Worm (Caenorhabditis elegans) whole organism, mixed stage, embryonic: ENCODE results near the gene lsy-27.

Experiments used
- M03D4.4 ChIP-seq: sonication (generic microtip); optimal IDR thresholded peaks from 2 replicates; lab custom pipeline; 2017; ENCODE audit warnings: mild to moderate bottlenecking, missing genetic modification characterization, missing compliant biosample characterization
- ceh-39 ChIP-seq: fragments of 150-350 bp; optimal IDR thresholded peaks from 2 replicates; lab custom pipeline; 2014; ENCODE audit warnings: missing biosample characterization, missing genetic modification characterization
- cnd-1 ChIP-seq: fragments of 200-800 bp; sonication (Bioruptor generic); optimal IDR thresholded peaks from 2 replicates; lab custom pipeline; 2018; ENCODE audit warnings: mild to moderate bottlenecking, missing genetic modification characterization, missing compliant biosample characterization
- flh-1 ChIP-seq: fragments of 200-800 bp; sonication (Bioruptor generic); optimal IDR thresholded peaks from 2 replicates; lab custom pipeline; 2018; ENCODE audit warnings: mild to moderate bottlenecking, missing genetic modification characterization, moderate library complexity, missing compliant biosample characterization
- ham-2 ChIP-seq: fragments of 200-800 bp; sonication (Bioruptor generic); optimal IDR thresholded peaks from 2 replicates; lab custom pipeline; 2018; ENCODE audit warnings: mild to moderate bottlenecking, missing genetic modification characterization, missing compliant biosample characterization
- lsy-2 ChIP-seq: fragments of 150-350 bp; optimal IDR thresholded peaks from 2 replicates; lab custom pipeline; 2014; ENCODE audit warnings: missing biosample characterization, missing genetic modification characterization
- nhr-12 ChIP-seq: fragments of 150-350 bp; optimal IDR thresholded peaks from 2 replicates; lab custom pipeline; 2014; ENCODE audit warnings: missing biosample characterization, missing genetic modification characterization
- nhr-2 ChIP-seq: fragments of 150-350 bp; optimal IDR thresholded peaks from 2 replicates; lab custom pipeline; 2014; ENCODE audit warnings: missing biosample characterization, missing genetic modification characterization
- nhr-76 ChIP-seq: sonication (generic microtip); optimal IDR thresholded peaks from 2 replicates; lab custom pipeline; 2017; ENCODE audit warnings: missing biosample characterization, missing genetic modification characterization
- sem-2 ChIP-seq: fragments of 200-800 bp; sonication (Bioruptor generic); optimal IDR thresholded peaks from 2 replicates; lab custom pipeline; 2018; ENCODE audit warnings: mild to moderate bottlenecking, missing genetic modification characterization, missing compliant biosample characterization
- sptf-1 ChIP-seq: sonication (generic microtip); optimal IDR thresholded peaks from 2 replicates; lab custom pipeline; 2017; ENCODE audit warnings: mild to moderate bottlenecking, missing genetic modification characterization, moderate library complexity, missing compliant biosample characterization
- tbx-8 ChIP-seq: fragments of 200-800 bp; sonication (Bioruptor generic); optimal IDR thresholded peaks from 2 replicates; lab custom pipeline; 2018; ENCODE audit warnings: mild to moderate bottlenecking, missing genetic modification characterization, moderate library complexity, missing compliant biosample characterization
- unc-120 ChIP-seq: sonication (generic microtip); optimal IDR thresholded peaks from 2 replicates; lab custom pipeline; 2017; ENCODE audit warnings: missing genetic modification characterization, missing compliant biosample characterization; ENCODE audit not compliant: poor library complexity, severe bottlenecking
- unc-62 ChIP-seq: fragments of 150-350 bp; optimal IDR thresholded peaks from 2 replicates; lab custom pipeline; 2014; ENCODE audit warnings: missing biosample characterization, missing genetic modification reagents, missing genetic modification characterization
- zip-8 ChIP-seq: fragments of 150-350 bp; optimal IDR thresholded peaks from 2 replicates; lab custom pipeline; 2014; ENCODE audit warnings: missing biosample characterization, missing genetic modification characterization
- ztf-11 ChIP-seq: fragments of 150-350 bp; optimal IDR thresholded peaks from 2 replicates; lab custom pipeline; 2014; ENCODE audit warnings: missing biosample characterization, missing genetic modification characterization

The lsy-27 gene

ce11 chrV:17302754-17303153 lies 47.2 kb downstream of the lsy-27 start, which contains the start of gene sri-70:
TSS of gene sri-70 (plus strand) at chrV:17303054.
- no peak for TF ChIP-seq cnd-1
- no peak for TF ChIP-seq lsy-2 (tag; lab: Kevin White, UChicago)
- TF ChIP-seq ham-2 (GFP tag; lab: Kevin White, UChicago), result no peak
- no peak for TF ChIP-seq M03D4.4
- no peak for TF ChIP-seq sem-2
- no peak for TF ChIP-seq unc-120 (tag; lab: Kevin White, UChicago)
- TF ChIP-seq ztf-11 (tag; lab: Kevin White, UChicago), result no peak
- TF ChIP-seq sptf-1 (tag; lab: Kevin White, UChicago), result no peak
- TF ChIP-seq ceh-39 (tag; lab: Kevin White, UChicago), result no peak
- no peak for TF ChIP-seq tbx-8
- no peak for TF ChIP-seq nhr-2 (tag; lab: Kevin White, UChicago)
- TF ChIP-seq flh-1, result no peak
- no peak for TF ChIP-seq unc-62 (GFP tag; lab: Kevin White, UChicago)
- TF ChIP-seq, all 35 proteins: peak for 0

DNA sequence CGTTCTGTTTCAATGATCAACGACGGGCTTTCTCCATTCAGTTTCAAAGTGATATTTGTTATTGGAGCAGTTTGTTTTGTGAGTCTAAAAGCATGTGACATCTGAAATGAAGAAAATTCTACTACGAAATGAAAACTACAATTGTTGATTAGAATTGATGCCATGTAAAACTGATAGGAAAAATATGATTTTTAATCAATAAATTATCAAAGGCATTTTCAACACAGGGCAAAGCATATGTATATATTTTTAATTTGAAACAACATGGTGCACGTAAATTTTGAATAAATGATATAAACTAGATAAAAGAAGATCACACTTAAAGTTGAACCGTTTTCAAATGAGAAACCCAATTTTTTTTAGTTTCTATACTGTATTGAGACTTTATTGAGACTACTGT lies 48.6 kb downstream of the lsy-27 start, which contains the start of gene K10G4.5:
Gene K10G4.5, minus strand, starts transcription at position 101 of the 400 bp plus-strand sequence.
- TF ChIP-seq zip-8 (tag; lab: Kevin White, UChicago), result no peak
- no peak for TF ChIP-seq nhr-2 (tag; lab: Kevin White, UChicago)
- TF ChIP-seq nhr-76 (tag; lab: Kevin White, UChicago), result no peak
- TF ChIP-seq nhr-12, result no peak
